Fruit fly (Drosophila melanogaster) whole organism, embryonic: Measurements from ENCODE around the gene Desat1.
A peak's percentile ranks its signal among the peaks of the same experiment; 100 is the strongest.

Experiments
- Ada2b ChIP-seq: fragments of 200-800 bp; sonication (Bioruptor generic); IDR thresholded peaks from 2 replicates; pipeline ENCODE4 v1.3.6; 2022; ENCODE audit warnings: missing biosample characterization, missing genetic modification characterization
- Adf1 ChIP-seq: fragments of 200-800 bp; sonication (Bioruptor generic); IDR thresholded peaks from 2 replicates; pipeline ENCODE4 v1.3.6; 2022; ENCODE audit warnings: missing biosample characterization, missing genetic modification characterization
- CG10959 ChIP-seq: fragments of 200-800 bp; sonication (Bioruptor generic); IDR thresholded peaks from 2 replicates; pipeline ENCODE4 v1.3.6; 2022; ENCODE audit warnings: missing biosample characterization, missing genetic modification characterization
- CG11560 ChIP-seq: fragments of 200-800 bp; sonication (Bioruptor generic); IDR thresholded peaks from 3 replicates; pipeline ENCODE4 v1.3.6; 2022; ENCODE audit warnings: missing biosample characterization, missing genetic modification characterization
- CG12299 ChIP-seq: fragments of 200-800 bp; sonication (Bioruptor generic); optimal IDR thresholded peaks from 2 replicates; lab custom pipeline; 2018; ENCODE audit warnings: missing biosample characterization, mild to moderate bottlenecking, missing genetic modification characterization
- CG13123 ChIP-seq: fragments of 200-800 bp; sonication (Bioruptor generic); optimal IDR thresholded peaks from 2 replicates; lab custom pipeline; 2016; ENCODE audit warnings: missing biosample characterization, missing genetic modification characterization
- CG14014 ChIP-seq: fragments of 200-800 bp; sonication (Bioruptor generic); IDR thresholded peaks from 2 replicates; pipeline ENCODE4 v1.3.6; 2022; ENCODE audit warnings: missing biosample characterization, missing genetic modification characterization
- CG14050 ChIP-seq: fragments of 200-800 bp; sonication (Bioruptor generic); IDR thresholded peaks from 3 replicates; pipeline ENCODE4 v1.3.6; 2022; ENCODE audit warnings: missing biosample characterization, missing genetic modification characterization
- CG16815 ChIP-seq: fragments of 200-800 bp; sonication (Bioruptor generic); optimal IDR thresholded peaks from 3 replicates; lab custom pipeline; 2017; ENCODE audit warnings: missing biosample characterization, mild to moderate bottlenecking, missing genetic modification characterization
- CG17328 ChIP-seq: fragments of 200-800 bp; sonication (Bioruptor generic); IDR thresholded peaks from 2 replicates; pipeline ENCODE4 v1.3.6; 2022; ENCODE audit warnings: missing biosample characterization, missing genetic modification characterization
- CG17568 ChIP-seq: fragments of 200-800 bp; sonication (Bioruptor generic); optimal IDR thresholded peaks from 2 replicates; lab custom pipeline; 2018; ENCODE audit warnings: missing biosample characterization, mild to moderate bottlenecking, missing genetic modification characterization, moderate library complexity
- CG17829 ChIP-seq: fragments of 200-800 bp; optimal IDR thresholded peaks from 2 replicates; lab custom pipeline; 2019; ENCODE audit warnings: missing biosample characterization, mild to moderate bottlenecking, missing genetic modification characterization, moderate library complexity
- CG18476 ChIP-seq: fragments of 200-800 bp; sonication (Bioruptor generic); optimal IDR thresholded peaks from 2 replicates; lab custom pipeline; 2016; ENCODE audit warnings: missing biosample characterization, mild to moderate bottlenecking, missing genetic modification characterization
- CG3065 ChIP-seq: fragments of 200-800 bp; sonication (Bioruptor generic); optimal IDR thresholded peaks from 2 replicates; lab custom pipeline; 2016; ENCODE audit warnings: missing biosample characterization, missing genetic modification characterization
- CG31224 ChIP-seq: fragments of 200-800 bp; sonication (Bioruptor generic); IDR thresholded peaks from 2 replicates; pipeline ENCODE4 v1.3.6; 2022; ENCODE audit warnings: missing biosample characterization, missing genetic modification characterization
- CG32532 ChIP-seq: fragments of 200-800 bp; sonication (Bioruptor generic); IDR thresholded peaks from 2 replicates; pipeline ENCODE4 v1.3.6; 2022; ENCODE audit warnings: missing biosample characterization, missing genetic modification characterization
- CG34224 ChIP-seq: fragments of 200-800 bp; sonication (Bioruptor generic); IDR thresholded peaks from 3 replicates; pipeline ENCODE4 v1.3.6; 2022; ENCODE audit warnings: missing biosample characterization, missing genetic modification characterization; ENCODE audit not compliant: partially characterized antibody
- CG6175 ChIP-seq: fragments of 200-800 bp; sonication (Bioruptor generic); IDR thresholded peaks from 3 replicates; pipeline ENCODE4 v1.3.6; 2022; ENCODE audit warnings: missing biosample characterization, missing genetic modification characterization
- CG6813 ChIP-seq: fragments of 200-800 bp; sonication (Bioruptor generic); optimal IDR thresholded peaks from 2 replicates; lab custom pipeline; 2017; ENCODE audit warnings: missing biosample characterization, missing genetic modification characterization, mild to moderate bottlenecking, moderate library complexity, missing genetic modification reagents
- CG8089 ChIP-seq: fragments of 200-800 bp; sonication (Bioruptor generic); optimal IDR thresholded peaks from 3 replicates; lab custom pipeline; 2016; ENCODE audit warnings: missing biosample characterization, missing genetic modification characterization
- CG8359 ChIP-seq: fragments of 200-800 bp; sonication (Bioruptor generic); optimal IDR thresholded peaks from 2 replicates; lab custom pipeline; 2017; ENCODE audit warnings: missing biosample characterization, mild to moderate bottlenecking, missing genetic modification characterization, borderline replicate concordance
- CG8924 ChIP-seq: fragments of 200-800 bp; optimal IDR thresholded peaks from 3 replicates; lab custom pipeline; 2019; ENCODE audit warnings: missing biosample characterization, mild to moderate bottlenecking, missing genetic modification characterization, moderate library complexity
- D ChIP-seq, 2 experiments: fragments of 200-800 bp in 1 of 2; fragments of >200 bp in 1 of 2; sonication (Bioruptor generic) in 1 of 2; optimal IDR thresholded peaks; 2 replicates in 1 of 2; 3 replicates in 1 of 2; lab custom pipeline; 2017; ENCODE audit warnings: mild to moderate bottlenecking in 1 of 2, missing biosample characterization in 1 of 2, missing genetic modification characterization in 1 of 2, missing genetic modification reagents in 1 of 2
- Dfd ChIP-seq, 2 experiments: fragments of >200 bp; optimal IDR thresholded peaks; 2 replicates each; lab custom pipeline; 2017; ENCODE audit warnings: missing biosample characterization in 2 of 2, missing genetic modification characterization in 2 of 2
- Dp ChIP-seq: fragments of 200-800 bp; sonication (Bioruptor generic); optimal IDR thresholded peaks from 2 replicates; lab custom pipeline; 2018; ENCODE audit warnings: missing biosample characterization, mild to moderate bottlenecking, missing genetic modification characterization, moderate library complexity
- Drgx ChIP-seq: fragments of 200-800 bp; sonication (Bioruptor generic); IDR thresholded peaks from 2 replicates; pipeline ENCODE4 v1.3.6; 2022; ENCODE audit warnings: missing biosample characterization, missing genetic modification characterization
- Lhr ChIP-seq: fragments of 200-800 bp; sonication (Bioruptor generic); optimal IDR thresholded peaks from 3 replicates; lab custom pipeline; 2017; ENCODE audit warnings: mild to moderate bottlenecking, missing biosample characterization, missing genetic modification reagents, missing genetic modification characterization
- MBD-R2 ChIP-seq: fragments of 200-800 bp; sonication (Bioruptor generic); IDR thresholded peaks from 2 replicates; pipeline ENCODE4 v1.3.6; 2022; ENCODE audit warnings: missing biosample characterization, missing genetic modification characterization
- Mrtf ChIP-seq: fragments of 200-800 bp; sonication (Bioruptor generic); IDR thresholded peaks from 3 replicates; pipeline ENCODE4 v1.3.6; 2022; ENCODE audit warnings: missing biosample characterization, missing genetic modification characterization
- Oaz ChIP-seq: fragments of 200-800 bp; sonication (Bioruptor generic); IDR thresholded peaks from 2 replicates; pipeline ENCODE4 v1.3.6; 2022; ENCODE audit warnings: missing biosample characterization, missing genetic modification characterization
- Oli ChIP-seq: fragments of 200-800 bp; sonication (Bioruptor generic); optimal IDR thresholded peaks from 2 replicates; lab custom pipeline; 2018; ENCODE audit warnings: missing biosample characterization, mild to moderate bottlenecking, missing genetic modification characterization, moderate library complexity
- Sox100B ChIP-seq: fragments of 200-800 bp; sonication (Bioruptor generic); optimal IDR thresholded peaks from 3 replicates; lab custom pipeline; 2018; ENCODE audit warnings: missing biosample characterization, mild to moderate bottlenecking, missing genetic modification characterization
- Sry-δ ChIP-seq: fragments of 200-800 bp; sonication (Bioruptor generic); optimal IDR thresholded peaks from 2 replicates; lab custom pipeline; 2016; ENCODE audit warnings: missing biosample characterization, missing genetic modification characterization
- Tbp ChIP-seq: fragments of >200 bp; optimal IDR thresholded peaks from 2 replicates; lab custom pipeline; 2018; ENCODE audit warnings: missing biosample characterization, missing genetic modification characterization
- ato ChIP-seq: fragments of 200-800 bp; sonication (Bioruptor generic); IDR thresholded peaks from 2 replicates; pipeline ENCODE4 v1.3.6; 2022; ENCODE audit warnings: missing biosample characterization, missing genetic modification characterization; ENCODE audit not compliant: partially characterized antibody
- cato ChIP-seq: fragments of 200-800 bp; sonication (Bioruptor generic); optimal IDR thresholded peaks from 2 replicates; lab custom pipeline; 2016; ENCODE audit warnings: missing biosample characterization, missing genetic modification characterization, borderline replicate concordance
- croc ChIP-seq: fragments of 200-800 bp; sonication (Bioruptor generic); conservative IDR thresholded peaks from 3 replicates; pipeline ENCODE4 v1.3.6; 2022; ENCODE audit warnings: missing biosample characterization, missing genetic modification characterization
- dm ChIP-seq: fragments of 200-800 bp; sonication (Bioruptor generic); optimal IDR thresholded peaks from 3 replicates; lab custom pipeline; 2016; ENCODE audit warnings: missing biosample characterization, missing genetic modification characterization
- eyg ChIP-seq: fragments of 200-800 bp; sonication (Bioruptor generic); optimal IDR thresholded peaks from 3 replicates; lab custom pipeline; 2016; ENCODE audit warnings: missing biosample characterization, missing genetic modification characterization
- h ChIP-seq: fragments of >200 bp; optimal IDR thresholded peaks from 2 replicates; lab custom pipeline; 2017
- hb ChIP-seq: fragments of 200-800 bp; sonication (Bioruptor generic); IDR thresholded peaks from 3 replicates; pipeline ENCODE4 v1.3.6; 2022; ENCODE audit warnings: missing biosample characterization, missing genetic modification characterization; ENCODE audit not compliant: partially characterized antibody
- lov ChIP-seq, 2 experiments: fragments of 200-800 bp in 1 of 2; fragments of >200 bp in 1 of 2; sonication (Bioruptor generic) in 1 of 2; IDR thresholded peaks in 1 of 2; optimal IDR thresholded peaks in 1 of 2; 2 replicates in 1 of 2; 3 replicates in 1 of 2; pipeline versions ENCODE4 v1.3.6 to Lab custom; 2017 to 2022; ENCODE audit warnings: missing biosample characterization in 1 of 2, missing genetic modification characterization in 1 of 2
- p53 ChIP-seq: fragments of 200-800 bp; sonication (Bioruptor generic); optimal IDR thresholded peaks from 2 replicates; lab custom pipeline; 2016; ENCODE audit warnings: missing biosample characterization, missing genetic modification characterization
- sc ChIP-seq, 3 experiments: fragments of >200 bp in 2 of 3; fragments of 200-800 bp in 1 of 3; sonication (Bioruptor generic) in 1 of 3; optimal IDR thresholded peaks; 2 replicates in 2 of 3; 3 replicates in 1 of 3; lab custom pipeline; 2017; ENCODE audit warnings: mild to moderate bottlenecking in 1 of 3, missing biosample characterization in 1 of 3, missing genetic modification characterization in 1 of 3, missing genetic modification reagents in 1 of 3
- sens ChIP-seq: fragments of 200-800 bp; sonication (Bioruptor generic); peaks from one replicate; lab custom pipeline; 2016; ENCODE audit warnings: missing biosample characterization, missing genetic modification characterization
- so ChIP-seq: fragments of 200-800 bp; sonication (Bioruptor generic); IDR thresholded peaks from 3 replicates; pipeline ENCODE4 v1.3.6; 2022; ENCODE audit warnings: missing biosample characterization, missing genetic modification characterization
- sob ChIP-seq: fragments of 200-800 bp; sonication (Bioruptor generic); IDR thresholded peaks from 2 replicates; pipeline ENCODE4 v1.3.6; 2022; ENCODE audit warnings: missing biosample characterization, missing genetic modification characterization
- twi ChIP-seq: fragments of 200-800 bp; optimal IDR thresholded peaks from 2 replicates; lab custom pipeline; 2019; ENCODE audit warnings: missing biosample characterization, mild to moderate bottlenecking, missing genetic modification characterization, moderate library complexity

Gene Desat1

DNA sequence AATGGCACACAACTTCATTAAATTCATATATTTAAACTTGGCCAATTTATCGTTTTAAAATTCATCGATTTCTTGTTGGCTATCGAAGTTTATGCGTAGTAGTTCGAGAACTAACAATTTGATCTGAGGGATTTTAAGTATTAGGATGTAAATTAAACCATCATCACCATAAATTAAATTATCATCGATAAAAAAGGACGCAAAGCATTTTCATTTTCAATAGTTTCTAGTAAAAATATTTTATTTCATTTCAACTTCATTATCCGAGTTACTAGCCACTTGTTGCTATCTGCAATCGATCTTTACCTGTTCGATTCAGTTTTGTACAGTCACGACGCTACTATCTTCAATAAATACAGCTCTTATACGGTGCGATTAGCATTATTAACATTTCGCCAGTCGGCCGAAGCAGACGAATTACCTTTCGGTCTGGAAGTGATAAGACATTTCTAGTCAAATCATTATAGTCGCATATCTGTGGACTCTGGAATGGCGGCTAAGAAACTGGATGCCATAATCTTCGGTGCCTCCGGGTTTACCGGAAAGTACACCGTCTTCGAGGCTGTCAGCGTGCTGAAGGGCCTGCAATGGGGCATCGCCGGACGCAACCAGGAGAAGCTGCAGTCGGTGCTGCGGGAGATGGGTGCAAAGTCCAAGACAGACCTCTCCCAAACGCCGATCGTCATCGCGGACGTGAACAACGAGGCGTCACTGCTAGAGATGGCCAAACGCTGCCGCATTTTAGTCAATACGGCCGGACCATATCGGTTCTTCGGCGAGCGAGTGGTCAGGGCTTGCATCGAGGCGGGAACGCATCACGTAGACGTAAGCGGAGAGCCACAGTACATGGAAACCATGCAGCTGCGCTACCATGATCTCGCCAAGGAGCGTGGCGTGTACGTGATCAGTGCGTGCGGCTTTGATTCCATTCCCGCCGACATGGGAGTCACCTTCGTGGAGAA is 32.9 kb upstream of the Desat1 start, which contains the start of gene CG5167 (continued):
- TF ChIP-seq Oaz (GFP tag; lab: Robert Waterston, UW) (no peak), Lhr (GFP tag; lab: Kevin White, UChicago) (no peak), Sry-δ (GFP tag; lab: Kevin White, UChicago) (peak; percentile 45), twi (tag; lab: Kevin White, UChicago) (no peak), lov (optimal IDR thresholded peaks at IDR 0.05; lab: Kevin White, UChicago) (no peak), lov (GFP tag; IDR thresholded peaks at IDR 0.05; lab: Robert Waterston, UW) (no peak), p53 (no peak), sens (GFP tag; lab: Kevin White, UChicago) (peak; percentile 89), sob (GFP tag; lab: Robert Waterston, UW) (no peak), CG17829 (tag; lab: Kevin White, UChicago) (peak; percentile 54), eyg (GFP tag; lab: Kevin White, UChicago) (no peak), CG8924 (peak; percentile 63), CG8089 (no peak), CG6175 (GFP tag; lab: Robert Waterston, UW) (no peak), Sox100B (GFP tag; lab: Kevin White, UChicago) (no peak), Mrtf (GFP tag; lab: Robert Waterston, UW) (no peak), CG18476 (GFP tag; lab: Kevin White, UChicago) (no peak), dm (GFP tag; lab: Kevin White, UChicago) (no peak), ato (GFP tag; lab: Robert Waterston, UW) (no peak), so (0 out of 3 replicates have a peak, but pooled peaks have one; percentile 21), Adf1 (GFP tag; lab: Robert Waterston, UW) (no peak), CG32532 (GFP tag; lab: Robert Waterston, UW) (no peak), CG17568 (GFP tag; lab: Kevin White, UChicago) (no peak), Oli (peak; percentile 2), CG8359 (GFP tag; lab: Kevin White, UChicago) (no peak), CG34224 (GFP tag; lab: Robert Waterston, UW) (peak; percentile 43; the same call in 2 of the 3 replicates), MBD-R2 (peak; percentile 21; the same call in 1 of the 2 replicates), CG11560 (tag; lab: Robert Waterston, UW) (no peak), Dfd (GFP tag; optimal IDR thresholded peaks at IDR 0.05; lab: Kevin White, UChicago) (no peak), croc (GFP tag; lab: Robert Waterston, UW) (no peak), CG3065 (GFP tag; lab: Kevin White, UChicago) (no peak), D (optimal IDR thresholded peaks at IDR 0.05; lab: Kevin White, UChicago) (no peak), D (GFP tag; optimal IDR thresholded peaks at IDR 0.05; lab: Kevin White, UChicago) (no peak), Dp (peak; percentile 45), CG12299 (tag; lab: Kevin White, UChicago) (no peak), CG14050 (GFP tag; lab: Robert Waterston, UW) (no peak), CG6813 (GFP tag; lab: Kevin White, UChicago) (no peak), CG10959 (no peak), CG13123 (GFP tag; lab: Kevin White, UChicago) (no peak), sc (optimal IDR thresholded peaks at IDR 0.05; lab: Kevin White, UChicago) (no peak), sc (GFP tag; optimal IDR thresholded peaks at IDR 0.05; lab: Kevin White, UChicago) (no peak), CG14014 (GFP tag; lab: Robert Waterston, UW) (no peak), Drgx (GFP tag; lab: Robert Waterston, UW) (peak; percentile 54; the same call in 1 of the 2 replicates), cato (GFP tag; lab: Kevin White, UChicago) (no peak), CG17328 (peak; percentile 54), CG16815 (GFP tag; lab: Kevin White, UChicago) (no peak), Ada2b (GFP tag; lab: Robert Waterston, UW) (no peak), Tbp (GFP tag; lab: Kevin White, UChicago) (no peak), CG31224 (no peak), h (no peak), hb (GFP tag; lab: Robert Waterston, UW) (no peak)
